Fruit fly (Drosophila melanogaster) whole organism, embryonic: ENCODE measurements around the gene CG31525.

Experiments used
- Abd-B ChIP-seq: fragments of 200-800 bp; sonication (Bioruptor generic); optimal IDR thresholded peaks from 2 replicates; lab custom pipeline; 2018; ENCODE audit warnings: missing biosample characterization, mild to moderate bottlenecking, missing genetic modification characterization, moderate library complexity
- CG10147 ChIP-seq: fragments of 200-800 bp; sonication (Bioruptor generic); optimal IDR thresholded peaks from 2 replicates; lab custom pipeline; 2019; ENCODE audit warnings: missing biosample characterization, mild to moderate bottlenecking, missing genetic modification characterization, moderate library complexity
- CG14965 ChIP-seq: fragments of 200-800 bp; sonication (Bioruptor generic); optimal IDR thresholded peaks from 2 replicates; lab custom pipeline; 2016; ENCODE audit warnings: missing biosample characterization, missing genetic modification characterization, borderline replicate concordance
- CG15269 ChIP-seq: fragments of 200-800 bp; sonication (Bioruptor generic); optimal IDR thresholded peaks from 2 replicates; lab custom pipeline; 2018; ENCODE audit warnings: missing biosample characterization, mild to moderate bottlenecking, missing genetic modification characterization, moderate library complexity
- CG15514 ChIP-seq: fragments of 200-800 bp; sonication (Bioruptor generic); optimal IDR thresholded peaks from 3 replicates; lab custom pipeline; 2017; ENCODE audit warnings: missing biosample characterization, missing genetic modification characterization, mild to moderate bottlenecking, moderate library complexity, missing genetic modification reagents
- CG1602 ChIP-seq: fragments of 200-800 bp; sonication (Bioruptor generic); optimal IDR thresholded peaks from 3 replicates; lab custom pipeline; 2016; ENCODE audit warnings: missing biosample characterization, missing genetic modification characterization
- CG1603 ChIP-seq: fragments of 200-800 bp; sonication (Bioruptor generic); optimal IDR thresholded peaks from 2 replicates; lab custom pipeline; 2019; ENCODE audit warnings: missing biosample characterization, mild to moderate bottlenecking, missing genetic modification characterization, moderate library complexity
- CG16815 ChIP-seq: fragments of 200-800 bp; sonication (Bioruptor generic); optimal IDR thresholded peaks from 3 replicates; lab custom pipeline; 2017; ENCODE audit warnings: missing biosample characterization, mild to moderate bottlenecking, missing genetic modification characterization
- CG2120 ChIP-seq: fragments of 200-800 bp; sonication (Bioruptor generic); optimal IDR thresholded peaks from 3 replicates; lab custom pipeline; 2016; ENCODE audit warnings: missing biosample characterization, missing genetic modification characterization
- CG3847 ChIP-seq: fragments of 200-800 bp; sonication (Bioruptor generic); IDR thresholded peaks from 2 replicates; pipeline ENCODE4 v1.3.6; 2022; ENCODE audit warnings: missing biosample characterization, missing genetic modification characterization
- CG6791 ChIP-seq: fragments of 200-800 bp; sonication (Bioruptor generic); IDR thresholded peaks from 3 replicates; pipeline ENCODE4 v1.3.6; 2022; ENCODE audit warnings: missing biosample characterization, missing genetic modification characterization; ENCODE audit not compliant: partially characterized antibody
- CG7357 ChIP-seq: fragments of 200-800 bp; sonication (Bioruptor generic); IDR thresholded peaks from 3 replicates; pipeline ENCODE4 v1.3.6; 2022; ENCODE audit warnings: missing biosample characterization, missing genetic modification characterization
- CG8944 ChIP-seq: fragments of 200-800 bp; sonication (Bioruptor generic); optimal IDR thresholded peaks from 3 replicates; lab custom pipeline; 2016; ENCODE audit warnings: missing biosample characterization, missing genetic modification characterization
- CG9727 ChIP-seq: fragments of 200-800 bp; sonication (Bioruptor generic); optimal IDR thresholded peaks from 3 replicates; lab custom pipeline; 2017; ENCODE audit warnings: missing biosample characterization, mild to moderate bottlenecking, missing genetic modification characterization
- CG9817 ChIP-seq: fragments of 200-800 bp; sonication (Bioruptor generic); optimal IDR thresholded peaks from 2 replicates; lab custom pipeline; 2018; ENCODE audit warnings: missing biosample characterization, mild to moderate bottlenecking, missing genetic modification characterization, moderate library complexity
- CoRest ChIP-seq: fragments of 200-800 bp; sonication (Bioruptor generic); optimal IDR thresholded peaks from 3 replicates; lab custom pipeline; 2018; ENCODE audit warnings: missing biosample characterization, mild to moderate bottlenecking, missing genetic modification characterization, moderate library complexity
- D19B ChIP-seq: fragments of 200-800 bp; sonication (Bioruptor generic); optimal IDR thresholded peaks from 2 replicates; lab custom pipeline; 2017; ENCODE audit warnings: missing biosample characterization, mild to moderate bottlenecking, missing genetic modification characterization
- Dfd ChIP-seq, 2 experiments: fragments of >200 bp; optimal IDR thresholded peaks; 2 replicates each; lab custom pipeline; 2017; ENCODE audit warnings: missing biosample characterization in 2 of 2, missing genetic modification characterization in 2 of 2
- Dref ChIP-seq: fragments of 200-800 bp; sonication (Bioruptor generic); IDR thresholded peaks from 2 replicates; pipeline ENCODE4 v1.3.6; 2022; ENCODE audit warnings: missing biosample characterization, missing genetic modification characterization
- Gug ChIP-seq: fragments of 200-800 bp; sonication (Bioruptor generic); IDR thresholded peaks from 4 replicates; pipeline ENCODE4 v1.3.6; 2022; ENCODE audit warnings: missing biosample characterization, missing genetic modification characterization
- HLH3B ChIP-seq: fragments of 200-800 bp; sonication (Bioruptor generic); IDR thresholded peaks from 2 replicates; pipeline ENCODE4 v1.3.6; 2022; ENCODE audit warnings: missing biosample characterization, missing genetic modification characterization
- Hr3 ChIP-seq: fragments of 200-800 bp; sonication (Bioruptor generic); optimal IDR thresholded peaks from 3 replicates; lab custom pipeline; 2016; ENCODE audit warnings: missing biosample characterization, missing genetic modification characterization
- Med ChIP-seq: fragments of 200-800 bp; sonication (Bioruptor generic); peaks from one replicate; lab custom pipeline; 2016; ENCODE audit warnings: missing biosample characterization, missing genetic modification characterization, mild to moderate bottlenecking, inconsistent platforms, moderate library complexity
- Opbp ChIP-seq: fragments of 200-800 bp; sonication (Bioruptor generic); IDR thresholded peaks from 3 replicates; pipeline ENCODE4 v1.3.6; 2022; ENCODE audit warnings: missing biosample characterization, missing genetic modification characterization; ENCODE audit not compliant: partially characterized antibody
- Rfx ChIP-seq: fragments of 200-800 bp; sonication (Bioruptor generic); IDR thresholded peaks from 2 replicates; pipeline ENCODE4 v1.3.6; 2022; ENCODE audit warnings: missing biosample characterization, missing genetic modification characterization
- Sin3A ChIP-seq: fragments of >200 bp; optimal IDR thresholded peaks from 2 replicates; lab custom pipeline; 2018
- Sox100B ChIP-seq: fragments of 200-800 bp; sonication (Bioruptor generic); optimal IDR thresholded peaks from 3 replicates; lab custom pipeline; 2018; ENCODE audit warnings: missing biosample characterization, mild to moderate bottlenecking, missing genetic modification characterization
- Ssrp ChIP-seq: fragments of 200-800 bp; sonication (Bioruptor generic); optimal IDR thresholded peaks from 2 replicates; lab custom pipeline; 2018; ENCODE audit warnings: missing biosample characterization, mild to moderate bottlenecking, missing genetic modification characterization, moderate library complexity
- bcd ChIP-seq: fragments of 200-800 bp; sonication (Bioruptor generic); optimal IDR thresholded peaks from 2 replicates; lab custom pipeline; 2017; ENCODE audit warnings: missing biosample characterization, mild to moderate bottlenecking, missing genetic modification characterization
- bsh ChIP-seq, 2 experiments: fragments of 200-800 bp; sonication (Bioruptor generic); optimal IDR thresholded peaks; 2 replicates each; lab custom pipeline; 2017 to 2018; ENCODE audit warnings: mild to moderate bottlenecking in 2 of 2, missing biosample characterization in 2 of 2, missing genetic modification characterization in 2 of 2, moderate library complexity in 1 of 2
- ci ChIP-seq: fragments of 200-800 bp; sonication (Bioruptor generic); IDR thresholded peaks from 3 replicates; pipeline ENCODE4 v1.3.6; 2022; ENCODE audit warnings: missing biosample characterization, missing genetic modification characterization
- crp ChIP-seq, 2 experiments: fragments of 200-800 bp; sonication (Bioruptor generic); optimal IDR thresholded peaks; 2 replicates in 1 of 2; 3 replicates in 1 of 2; lab custom pipeline; 2017; ENCODE audit warnings: missing biosample characterization in 2 of 2, missing genetic modification characterization in 2 of 2, mild to moderate bottlenecking in 1 of 2, moderate library complexity in 1 of 2
- dm ChIP-seq: fragments of 200-800 bp; sonication (Bioruptor generic); optimal IDR thresholded peaks from 3 replicates; lab custom pipeline; 2016; ENCODE audit warnings: missing biosample characterization, missing genetic modification characterization
- ewg ChIP-seq: fragments of 200-800 bp; sonication (Bioruptor generic); optimal IDR thresholded peaks from 3 replicates; lab custom pipeline; 2017; ENCODE audit warnings: mild to moderate bottlenecking, missing biosample characterization, missing genetic modification reagents, missing genetic modification characterization
- exex ChIP-seq: fragments of 200-800 bp; sonication (Bioruptor generic); optimal IDR thresholded peaks from 4 replicates; lab custom pipeline; 2018; ENCODE audit warnings: missing biosample characterization, mild to moderate bottlenecking, missing genetic modification characterization, moderate library complexity
- ind ChIP-seq: fragments of 200-800 bp; sonication (Bioruptor generic); optimal IDR thresholded peaks from 3 replicates; lab custom pipeline; 2016; ENCODE audit warnings: missing biosample characterization, missing genetic modification characterization
- lola ChIP-seq, 3 experiments: fragments of >200 bp in 2 of 3; fragments of 200-800 bp in 1 of 3; sonication (Bioruptor generic) in 1 of 3; optimal IDR thresholded peaks; 2 replicates each; lab custom pipeline; 2017 to 2019; ENCODE audit warnings: missing biosample characterization in 3 of 3, missing genetic modification characterization in 3 of 3, mild to moderate bottlenecking in 1 of 3, moderate library complexity in 1 of 3
- mirr ChIP-seq: fragments of 200-800 bp; sonication (Bioruptor generic); optimal IDR thresholded peaks from 3 replicates; lab custom pipeline; 2018; ENCODE audit warnings: missing biosample characterization, mild to moderate bottlenecking, missing genetic modification characterization
- nmo ChIP-seq: fragments of 200-800 bp; sonication (Bioruptor generic); optimal IDR thresholded peaks from 2 replicates; lab custom pipeline; 2018; ENCODE audit warnings: missing biosample characterization, mild to moderate bottlenecking, missing genetic modification characterization, moderate library complexity
- prd ChIP-seq, 3 experiments: fragments of >200 bp in 2 of 3; fragments of 200-800 bp in 1 of 3; sonication (Bioruptor generic) in 1 of 3; optimal IDR thresholded peaks in 2 of 3; IDR thresholded peaks in 1 of 3; 2 replicates in 2 of 3; 3 replicates in 1 of 3; pipeline versions ENCODE4 v1.3.6 to Lab custom; 2017 to 2022; ENCODE audit warnings: missing biosample characterization in 1 of 3, missing genetic modification characterization in 1 of 3
- pzg ChIP-seq: fragments of 200-800 bp; sonication (Bioruptor generic); optimal IDR thresholded peaks from 3 replicates; lab custom pipeline; 2018; ENCODE audit warnings: missing biosample characterization, mild to moderate bottlenecking, missing genetic modification characterization, moderate library complexity
- tin ChIP-seq: fragments of 200-800 bp; sonication (Bioruptor generic); optimal IDR thresholded peaks from 3 replicates; lab custom pipeline; 2016; ENCODE audit warnings: missing biosample characterization, missing genetic modification characterization
- unc-4 ChIP-seq: fragments of 200-800 bp; sonication (Bioruptor generic); IDR thresholded peaks from 2 replicates; pipeline ENCODE4 v1.3.6; 2022; ENCODE audit warnings: missing biosample characterization, missing genetic modification characterization; ENCODE audit not compliant: partially characterized antibody

CG31525 gene

DNA sequence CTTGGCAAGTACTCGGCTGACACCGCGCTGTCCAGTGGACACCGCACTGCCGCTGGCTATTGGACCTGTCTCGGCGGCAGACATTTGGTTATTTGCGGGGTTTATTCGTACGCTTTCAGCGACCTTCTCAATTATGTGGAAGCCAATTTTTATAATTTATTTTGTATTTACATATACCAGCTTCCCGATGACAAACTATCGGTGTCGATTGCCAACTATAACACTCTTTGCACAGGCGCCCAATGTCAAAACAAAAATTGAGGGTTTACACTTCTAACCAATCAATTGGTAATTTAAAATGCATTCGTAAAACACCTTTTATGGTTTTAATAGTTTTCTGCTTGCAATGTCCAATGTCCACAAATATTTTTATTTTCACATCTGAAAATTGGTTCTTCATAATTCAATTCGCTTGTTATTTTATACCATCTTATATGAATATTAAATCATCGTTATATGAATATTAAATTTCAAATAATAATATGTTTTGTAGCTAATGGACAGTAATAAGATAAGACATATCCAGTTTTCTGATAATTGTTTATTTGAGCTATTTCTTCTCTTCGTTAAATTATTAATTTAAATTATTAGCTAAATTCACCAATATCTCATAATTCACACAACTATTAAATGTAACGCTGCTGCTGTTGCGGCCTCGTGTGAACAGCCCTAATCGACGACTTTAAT, 26.9 kb upstream of the CG31525 start (continued):
- TF ChIP-seq Gug (GFP tag; lab: Robert Waterston, UW) (0 out of 4 replicates have a peak, but pooled peaks have one; percentile 29), CG16815 (GFP tag; lab: Kevin White, UChicago) (peak; percentile 40), Sox100B (GFP tag; lab: Kevin White, UChicago) (peak; percentile 29), ci (GFP tag; lab: Robert Waterston, UW) (peak; percentile 31; the same call in 1 of the 3 replicates), CG1602 (GFP tag; lab: Kevin White, UChicago) (peak; percentile 24), CG10147 (GFP tag; lab: Kevin White, UChicago) (peak; percentile 20), mirr (GFP tag; lab: Kevin White, UChicago) (no peak), ewg (peak; percentile 41), Hr3 (peak; percentile 39), exex (no peak), Dref (GFP tag; lab: Robert Waterston, UW) (peak; percentile 78), Rfx (GFP tag; lab: Robert Waterston, UW) (peak; percentile 49; the same call in 1 of the 2 replicates), CoRest (tag; lab: Kevin White, UChicago) (peak; percentile 62), Ssrp (tag; lab: Kevin White, UChicago) (peak; percentile 35), prd (optimal IDR thresholded peaks at IDR 0.05; lab: Kevin White, UChicago) (no peak), prd (GFP tag; IDR thresholded peaks at IDR 0.05; lab: Robert Waterston, UW) (peak; percentile 48; the same call in 2 of the 3 replicates), HLH3B (peak; percentile 7; the same call in 1 of the 2 replicates), Med (GFP tag; lab: Kevin White, UChicago) (peak; percentile 23), Sin3A (lab: Kevin White, UChicago) (peak; percentile 4), Dfd (GFP tag; optimal IDR thresholded peaks at IDR 0.05; lab: Kevin White, UChicago) (peak in 1 of 2 experiments; percentile 55), CG6791 (GFP tag; lab: Robert Waterston, UW) (peak; percentile 56; the same call in 2 of the 3 replicates), dm (GFP tag; lab: Kevin White, UChicago) (peak; percentile 4), bsh (GFP tag; optimal IDR thresholded peaks at IDR 0.05; lab: Kevin White, UChicago) (no peak), pzg (peak; percentile 31), CG15269 (tag; lab: Kevin White, UChicago) (peak; percentile 1), CG2120 (GFP tag; lab: Kevin White, UChicago) (peak; percentile 26), tin (GFP tag; lab: Kevin White, UChicago) (peak; percentile 19), CG7357 (GFP tag; lab: Robert Waterston, UW) (peak; percentile 96), unc-4 (GFP tag; lab: Robert Waterston, UW) (peak; percentile 24; the same call in 1 of the 2 replicates), CG8944 (GFP tag; lab: Kevin White, UChicago) (no peak), nmo (GFP tag; lab: Kevin White, UChicago) (peak; percentile 69), CG14965 (no peak), D19B (GFP tag; lab: Kevin White, UChicago) (no peak), CG9727 (GFP tag; lab: Kevin White, UChicago) (peak; percentile 31), ind (GFP tag; lab: Kevin White, UChicago) (peak; percentile 18), Abd-B (GFP tag; lab: Kevin White, UChicago) (peak; percentile 60), CG9817 (tag; lab: Kevin White, UChicago) (peak; percentile 5), CG3847 (GFP tag; lab: Robert Waterston, UW) (0 out of 2 replicates have a peak, but pooled peaks have one; percentile 22), Opbp (peak; percentile 56; the same call in 1 of the 3 replicates), crp (GFP tag; optimal IDR thresholded peaks at IDR 0.05; lab: Kevin White, UChicago) (peak in 1 of 2 experiments; percentile 64), CG15514 (GFP tag; lab: Kevin White, UChicago) (peak; percentile 1), lola (GFP tag; optimal IDR thresholded peaks at IDR 0.05; lab: Kevin White, UChicago) (peak in 2 of 3 experiments; percentile 41 to 91), bcd (GFP tag; lab: Kevin White, UChicago) (peak; percentile 3), CG1603 (peak; percentile 63)
